Worm (Caenorhabditis elegans) whole organism, midembryonic: Measurements from ENCODE around the gene mdh-2.

Experiments used
- T22C8.4 ChIP-seq: fragments of 200-800 bp; sonication (Bioruptor generic); IDR thresholded peaks from 2 replicates; pipeline ENCODE4 v1.3.6; 2022; ENCODE audit warnings: missing genetic modification characterization, missing compliant biosample characterization
- cog-1 ChIP-seq: sonication (generic microtip); optimal IDR thresholded peaks from 2 replicates; lab custom pipeline; 2016; ENCODE audit warnings: missing genetic modification characterization, missing compliant biosample characterization
- flt-1 ChIP-seq: fragments of 200-800 bp; sonication (Bioruptor generic); IDR thresholded peaks from 2 replicates; pipeline ENCODE4 v1.3.6; 2022; ENCODE audit warnings: missing genetic modification characterization, missing compliant biosample characterization
- klf-2 ChIP-seq: fragments of 200-800 bp; sonication (Bioruptor generic); conservative IDR thresholded peaks from 2 replicates; pipeline ENCODE4 v1.3.6; 2022; ENCODE audit warnings: missing genetic modification reagents, missing genetic modification characterization, missing compliant biosample characterization
- med-1 ChIP-seq: sonication (generic microtip); optimal IDR thresholded peaks from 2 replicates; lab custom pipeline; 2017; ENCODE audit warnings: missing genetic modification characterization, mild to moderate bottlenecking, missing compliant biosample characterization, antibody characterized with exemption, missing genetic modification reagents; ENCODE audit not compliant: insufficient read depth
- ref-1 ChIP-seq: fragments of 200-800 bp; sonication (Bioruptor generic); conservative IDR thresholded peaks from 2 replicates; pipeline ENCODE4 v1.3.6; 2022; ENCODE audit warnings: missing genetic modification reagents, missing genetic modification characterization, missing compliant biosample characterization
- tab-1 ChIP-seq: fragments of 200-800 bp; sonication (Bioruptor generic); IDR thresholded peaks from 2 replicates; pipeline ENCODE4 v1.3.6; 2022; ENCODE audit warnings: missing genetic modification characterization, missing compliant biosample characterization
- ztf-23 ChIP-seq: fragments of 200-800 bp; sonication (Bioruptor generic); IDR thresholded peaks from 2 replicates; pipeline ENCODE4 v1.3.6; 2022; ENCODE audit warnings: missing genetic modification reagents, missing genetic modification characterization, missing compliant biosample characterization
- ztf-29 ChIP-seq: fragments of 200-800 bp; sonication (Bioruptor generic); IDR thresholded peaks from 2 replicates; pipeline ENCODE4 v1.3.6; 2022; ENCODE audit warnings: missing genetic modification reagents, missing genetic modification characterization, missing compliant biosample characterization

mdh-2 gene

ce11 chrIII:6579398-6579797 is 28.5 kb downstream of the mdh-2 start, which contains the start of gene F27B3.8:
TSS of gene F27B3.8 (plus strand) at chrIII:6579698.
- TF ChIP-seq ztf-23 (GFP tag; lab: Robert Waterston, UW) (no peak), ztf-29 (GFP tag; lab: Robert Waterston, UW) (no peak), klf-2 (no peak), ref-1 (GFP tag; lab: Robert Waterston, UW) (no peak), med-1 (no peak), tab-1 (GFP tag; lab: Robert Waterston, UW) (no peak), T22C8.4 (GFP tag; lab: Robert Waterston, UW) (no peak)

DNA sequence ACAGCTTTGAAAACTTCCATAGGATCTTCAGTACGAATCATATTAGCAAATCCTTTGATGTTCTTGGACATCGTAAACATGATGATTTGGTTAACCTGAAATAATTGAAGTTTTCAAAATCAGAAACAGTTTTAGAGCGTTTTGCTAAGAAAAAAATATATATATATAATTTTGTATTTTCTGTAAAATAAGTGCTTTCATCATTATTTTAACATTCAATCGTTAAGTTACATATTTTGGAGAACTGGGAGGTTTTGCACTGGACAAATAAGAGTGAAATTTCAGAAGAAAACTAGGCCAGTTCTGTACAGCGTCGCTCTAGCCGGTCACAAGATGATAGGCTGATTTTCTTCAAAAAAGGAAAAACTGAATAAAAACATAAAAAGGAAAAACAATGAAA is 29.4 kb downstream of the mdh-2 start, which contains the start of gene F27B3.6:
Gene F27B3.6 (minus strand): TSS at position 101 of the 400 bp plus-strand sequence.
- TF ChIP-seq ztf-29 (GFP tag; lab: Robert Waterston, UW) = no peak
- TF ChIP-seq klf-2 = no peak
- TF ChIP-seq tab-1 (GFP tag; lab: Robert Waterston, UW) = no peak
- no peak for TF ChIP-seq ztf-23 (GFP tag; lab: Robert Waterston, UW)
- no peak for TF ChIP-seq ref-1 (GFP tag; lab: Robert Waterston, UW)
- no peak for TF ChIP-seq T22C8.4 (GFP tag; lab: Robert Waterston, UW)
- no peak for TF ChIP-seq cog-1 (tag; lab: Kevin White, UChicago)
- no peak for TF ChIP-seq flt-1 (GFP tag; lab: Robert Waterston, UW)
- no peak for TF ChIP-seq med-1

DNA sequence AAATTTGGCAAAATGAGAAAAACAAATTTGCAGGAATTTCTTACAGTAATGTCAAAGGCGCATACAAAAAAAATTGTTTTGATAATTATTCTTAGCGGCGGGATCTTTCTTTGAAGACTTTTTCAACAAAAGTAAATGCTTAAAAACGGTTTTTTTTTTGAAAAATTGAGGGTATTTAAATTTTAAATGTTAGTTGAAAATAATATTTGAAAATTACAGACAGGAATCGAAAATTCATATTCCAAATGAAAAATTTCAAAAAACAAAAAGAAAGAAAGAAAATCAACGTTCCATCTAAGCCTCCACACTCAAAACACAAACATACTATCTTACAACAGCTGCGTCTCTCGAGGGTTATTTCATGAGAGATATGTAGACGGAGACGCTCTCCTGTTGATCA is 30.7 kb downstream of the mdh-2 start:
- TF ChIP-seq cog-1 (tag; lab: Kevin White, UChicago) = no peak
- TF ChIP-seq flt-1 (GFP tag; lab: Robert Waterston, UW) = no peak
- TF ChIP-seq T22C8.4 (GFP tag; lab: Robert Waterston, UW) = no peak
- no peak for TF ChIP-seq tab-1 (GFP tag; lab: Robert Waterston, UW)
- TF ChIP-seq klf-2 = no peak
- no peak for TF ChIP-seq ref-1 (GFP tag; lab: Robert Waterston, UW)
- TF ChIP-seq ztf-23 (GFP tag; lab: Robert Waterston, UW) = no peak

DNA sequence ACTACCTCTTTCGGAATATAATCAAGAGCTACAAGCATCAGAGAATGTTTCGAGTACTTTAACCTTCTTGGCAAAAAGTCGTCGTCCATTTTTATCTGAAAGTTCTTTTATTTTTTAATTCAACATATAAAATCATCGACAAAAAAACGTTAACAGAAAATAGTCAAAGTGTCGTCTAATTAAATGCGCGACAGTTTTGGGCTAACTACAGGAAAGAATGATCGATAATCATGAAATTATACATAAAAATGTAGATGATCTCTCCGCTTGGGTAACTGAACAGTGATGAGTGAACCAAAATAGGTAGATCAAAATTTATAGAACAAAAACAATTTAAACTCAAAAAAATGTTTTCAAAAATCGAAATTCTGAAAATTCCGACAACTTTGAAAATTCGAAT is 49.4 kb downstream of the mdh-2 start, which contains the start of gene C09E7.8:
Gene C09E7.8 (minus strand): TSS at position 101 of the 400 bp plus-strand sequence.
- TF ChIP-seq ztf-29 (GFP tag; lab: Robert Waterston, UW) (no peak), flt-1 (GFP tag; lab: Robert Waterston, UW) (no peak), T22C8.4 (GFP tag; lab: Robert Waterston, UW) (no peak), ztf-23 (GFP tag; lab: Robert Waterston, UW) (no peak), cog-1 (tag; lab: Kevin White, UChicago) (no peak), klf-2 (no peak), tab-1 (GFP tag; lab: Robert Waterston, UW) (no peak), med-1 (no peak), ref-1 (GFP tag; lab: Robert Waterston, UW) (no peak)
